Fruit fly (Drosophila melanogaster) whole organism, embryonic: Measurements from ENCODE around the gene CG7362.
A peak's percentile ranks its signal among the peaks of the same experiment; 100 is the strongest.

ENCODE experiments used
- Abd-B ChIP-seq: fragments of 200-800 bp; sonication (Bioruptor generic); optimal IDR thresholded peaks from 2 replicates; lab custom pipeline; 2018; ENCODE audit warnings: missing biosample characterization, mild to moderate bottlenecking, missing genetic modification characterization, moderate library complexity
- Adf1 ChIP-seq: fragments of 200-800 bp; sonication (Bioruptor generic); IDR thresholded peaks from 2 replicates; pipeline ENCODE4 v1.3.6; 2022; ENCODE audit warnings: missing biosample characterization, missing genetic modification characterization
- Bteb2 ChIP-seq: fragments of 200-800 bp; sonication (Bioruptor generic); optimal IDR thresholded peaks from 2 replicates; lab custom pipeline; 2016; ENCODE audit warnings: missing biosample characterization, missing genetic modification characterization
- CG12155 ChIP-seq: fragments of 200-800 bp; sonication (Bioruptor generic); optimal IDR thresholded peaks from 3 replicates; lab custom pipeline; 2016; ENCODE audit warnings: missing biosample characterization, missing genetic modification characterization
- CG1233 ChIP-seq: fragments of 200-800 bp; sonication (Bioruptor generic); optimal IDR thresholded peaks from 4 replicates; lab custom pipeline; 2018; ENCODE audit warnings: missing biosample characterization, mild to moderate bottlenecking, missing genetic modification characterization
- CG13424 ChIP-seq: fragments of 200-800 bp; sonication (Bioruptor generic); optimal IDR thresholded peaks from 2 replicates; lab custom pipeline; 2019; ENCODE audit warnings: missing biosample characterization, mild to moderate bottlenecking, missing genetic modification characterization, moderate library complexity
- CG14050 ChIP-seq: fragments of 200-800 bp; sonication (Bioruptor generic); IDR thresholded peaks from 3 replicates; pipeline ENCODE4 v1.3.6; 2022; ENCODE audit warnings: missing biosample characterization, missing genetic modification characterization
- CG1792 ChIP-seq: fragments of 200-800 bp; sonication (Bioruptor generic); optimal IDR thresholded peaks from 2 replicates; lab custom pipeline; 2016; ENCODE audit warnings: missing biosample characterization, missing genetic modification characterization
- CG2202 ChIP-seq: fragments of 200-800 bp; sonication (Bioruptor generic); optimal IDR thresholded peaks from 2 replicates; lab custom pipeline; 2018; ENCODE audit warnings: missing biosample characterization, mild to moderate bottlenecking, missing genetic modification characterization
- CG30403 ChIP-seq: fragments of 200-800 bp; sonication (Bioruptor generic); optimal IDR thresholded peaks from 3 replicates; lab custom pipeline; 2016; ENCODE audit warnings: missing biosample characterization, missing genetic modification characterization
- CG3281 ChIP-seq: fragments of 200-800 bp; sonication (Bioruptor generic); optimal IDR thresholded peaks from 3 replicates; lab custom pipeline; 2017; ENCODE audit warnings: missing biosample characterization, mild to moderate bottlenecking, missing genetic modification characterization
- CG34422 ChIP-seq: fragments of 200-800 bp; sonication (Bioruptor generic); IDR thresholded peaks from 3 replicates; pipeline ENCODE4 v1.3.6; 2022; ENCODE audit warnings: missing biosample characterization, missing genetic modification characterization
- CG6175 ChIP-seq: fragments of 200-800 bp; sonication (Bioruptor generic); IDR thresholded peaks from 3 replicates; pipeline ENCODE4 v1.3.6; 2022; ENCODE audit warnings: missing biosample characterization, missing genetic modification characterization
- CG6272 ChIP-seq: fragments of 200-800 bp; sonication (Bioruptor generic); IDR thresholded peaks from 2 replicates; pipeline ENCODE4 v1.3.6; 2022; ENCODE audit warnings: missing biosample characterization, missing genetic modification characterization
- CG6813 ChIP-seq: fragments of 200-800 bp; sonication (Bioruptor generic); optimal IDR thresholded peaks from 2 replicates; lab custom pipeline; 2017; ENCODE audit warnings: missing biosample characterization, missing genetic modification characterization, mild to moderate bottlenecking, moderate library complexity, missing genetic modification reagents
- CG9727 ChIP-seq: fragments of 200-800 bp; sonication (Bioruptor generic); optimal IDR thresholded peaks from 3 replicates; lab custom pipeline; 2017; ENCODE audit warnings: missing biosample characterization, mild to moderate bottlenecking, missing genetic modification characterization
- Ets65A ChIP-seq: fragments of 200-800 bp; sonication (Bioruptor generic); peaks from one replicate; lab custom pipeline; 2016; ENCODE audit warnings: missing biosample characterization, missing genetic modification characterization
- Ets97D ChIP-seq: fragments of 200-800 bp; sonication (Bioruptor generic); optimal IDR thresholded peaks from 3 replicates; lab custom pipeline; 2016; ENCODE audit warnings: missing biosample characterization, missing genetic modification characterization
- Fer1 ChIP-seq: fragments of 200-800 bp; sonication (Bioruptor generic); optimal IDR thresholded peaks from 2 replicates; lab custom pipeline; 2017; ENCODE audit warnings: missing biosample characterization, mild to moderate bottlenecking, missing genetic modification characterization
- Hand ChIP-seq: fragments of 200-800 bp; sonication (Bioruptor generic); optimal IDR thresholded peaks from 2 replicates; lab custom pipeline; 2017; ENCODE audit warnings: mild to moderate bottlenecking, missing biosample characterization, missing genetic modification reagents, missing genetic modification characterization
- Hmr ChIP-seq: fragments of 200-800 bp; sonication (Bioruptor generic); optimal IDR thresholded peaks from 3 replicates; lab custom pipeline; 2017; ENCODE audit warnings: mild to moderate bottlenecking, missing biosample characterization, missing genetic modification reagents, missing genetic modification characterization
- Hmx ChIP-seq: fragments of 200-800 bp; sonication (Bioruptor generic); optimal IDR thresholded peaks from 2 replicates; lab custom pipeline; 2016; ENCODE audit warnings: missing biosample characterization, missing genetic modification characterization
- Mad ChIP-seq: fragments of 200-800 bp; sonication (Bioruptor generic); optimal IDR thresholded peaks from 2 replicates; lab custom pipeline; 2016; ENCODE audit warnings: missing biosample characterization, missing genetic modification characterization
- Myb ChIP-seq: fragments of 200-800 bp; sonication (Bioruptor generic); optimal IDR thresholded peaks from 2 replicates; lab custom pipeline; 2016; ENCODE audit warnings: missing biosample characterization, missing genetic modification characterization
- NC2β ChIP-seq: fragments of 200-800 bp; sonication (Bioruptor generic); optimal IDR thresholded peaks from 2 replicates; lab custom pipeline; 2016; ENCODE audit warnings: missing biosample characterization, missing genetic modification characterization
- Sin3A ChIP-seq: fragments of >200 bp; optimal IDR thresholded peaks from 2 replicates; lab custom pipeline; 2018
- Sox102F ChIP-seq: fragments of 200-800 bp; sonication (Bioruptor generic); optimal IDR thresholded peaks from 2 replicates; lab custom pipeline; 2018; ENCODE audit warnings: missing biosample characterization, mild to moderate bottlenecking, missing genetic modification characterization, moderate library complexity
- Sry-β ChIP-seq: fragments of 200-800 bp; sonication (Bioruptor generic); optimal IDR thresholded peaks from 2 replicates; lab custom pipeline; 2018; ENCODE audit warnings: missing biosample characterization, mild to moderate bottlenecking, missing genetic modification characterization, moderate library complexity
- Taf1 ChIP-seq: fragments of 200-800 bp; sonication (Bioruptor generic); IDR thresholded peaks from 2 replicates; pipeline ENCODE4 v1.3.6; 2022; ENCODE audit warnings: missing biosample characterization, missing genetic modification characterization
- Vsx1 ChIP-seq: fragments of 200-800 bp; sonication (Bioruptor generic); optimal IDR thresholded peaks from 2 replicates; lab custom pipeline; 2017; ENCODE audit warnings: missing biosample characterization, mild to moderate bottlenecking, missing genetic modification characterization, missing genetic modification reagents
- ap ChIP-seq: fragments of 200-800 bp; sonication (Bioruptor generic); IDR thresholded peaks from 2 replicates; pipeline ENCODE4 v1.3.6; 2022; ENCODE audit warnings: missing biosample characterization, missing genetic modification characterization
- corto ChIP-seq: fragments of 200-800 bp; sonication (Bioruptor generic); optimal IDR thresholded peaks from 2 replicates; lab custom pipeline; 2016; ENCODE audit warnings: missing biosample characterization, mild to moderate bottlenecking, missing genetic modification characterization, moderate library complexity
- crol ChIP-seq: fragments of 200-800 bp; sonication (Bioruptor generic); IDR thresholded peaks from 2 replicates; pipeline ENCODE4 v1.3.6; 2022; ENCODE audit warnings: missing biosample characterization, missing genetic modification characterization
- dan ChIP-seq: fragments of 200-800 bp; sonication (Bioruptor generic); IDR thresholded peaks from 2 replicates; pipeline ENCODE4 v1.3.6; 2022; ENCODE audit warnings: missing biosample characterization, missing genetic modification characterization
- dmrt99B ChIP-seq: fragments of 200-800 bp; sonication (Bioruptor generic); optimal IDR thresholded peaks from 2 replicates; lab custom pipeline; 2018; ENCODE audit warnings: missing biosample characterization, mild to moderate bottlenecking, missing genetic modification characterization, moderate library complexity
- ewg ChIP-seq: fragments of 200-800 bp; sonication (Bioruptor generic); optimal IDR thresholded peaks from 3 replicates; lab custom pipeline; 2017; ENCODE audit warnings: mild to moderate bottlenecking, missing biosample characterization, missing genetic modification reagents, missing genetic modification characterization
- gfzf ChIP-seq: fragments of 200-800 bp; sonication (Bioruptor generic); optimal IDR thresholded peaks from 2 replicates; lab custom pipeline; 2016; ENCODE audit warnings: missing biosample characterization, mild to moderate bottlenecking, missing genetic modification characterization, moderate library complexity
- h ChIP-seq: fragments of >200 bp; optimal IDR thresholded peaks from 2 replicates; lab custom pipeline; 2017
- jigr1 ChIP-seq: fragments of 200-800 bp; sonication (Bioruptor generic); IDR thresholded peaks from 3 replicates; pipeline ENCODE4 v1.3.6; 2022; ENCODE audit warnings: missing biosample characterization, missing genetic modification characterization
- lab ChIP-seq: fragments of 200-800 bp; sonication (Bioruptor generic); optimal IDR thresholded peaks from 3 replicates; lab custom pipeline; 2017; ENCODE audit warnings: missing biosample characterization, missing genetic modification characterization, mild to moderate bottlenecking, moderate library complexity, missing genetic modification reagents
- mirr ChIP-seq: fragments of 200-800 bp; sonication (Bioruptor generic); optimal IDR thresholded peaks from 3 replicates; lab custom pipeline; 2018; ENCODE audit warnings: missing biosample characterization, mild to moderate bottlenecking, missing genetic modification characterization
- nmo ChIP-seq: fragments of 200-800 bp; sonication (Bioruptor generic); optimal IDR thresholded peaks from 2 replicates; lab custom pipeline; 2018; ENCODE audit warnings: missing biosample characterization, mild to moderate bottlenecking, missing genetic modification characterization, moderate library complexity
- pzg ChIP-seq: fragments of 200-800 bp; sonication (Bioruptor generic); optimal IDR thresholded peaks from 3 replicates; lab custom pipeline; 2018; ENCODE audit warnings: missing biosample characterization, mild to moderate bottlenecking, missing genetic modification characterization, moderate library complexity
- ro ChIP-seq: fragments of 200-800 bp; sonication (Bioruptor generic); IDR thresholded peaks from 2 replicates; pipeline ENCODE4 v1.3.6; 2022; ENCODE audit warnings: missing biosample characterization, missing genetic modification characterization
- scrt ChIP-seq: fragments of 200-800 bp; sonication (Bioruptor generic); optimal IDR thresholded peaks from 2 replicates; lab custom pipeline; 2018; ENCODE audit warnings: missing biosample characterization, mild to moderate bottlenecking, missing genetic modification characterization, moderate library complexity
- slp2 ChIP-seq: fragments of 200-800 bp; sonication (Bioruptor generic); optimal IDR thresholded peaks from 2 replicates; lab custom pipeline; 2016; ENCODE audit warnings: missing biosample characterization, missing genetic modification characterization
- ssp ChIP-seq: fragments of 200-800 bp; sonication (Bioruptor generic); IDR thresholded peaks from 2 replicates; pipeline ENCODE4 v1.3.6; 2022; ENCODE audit warnings: missing biosample characterization, missing genetic modification characterization
- sug ChIP-seq: fragments of 200-800 bp; optimal IDR thresholded peaks from 2 replicates; lab custom pipeline; 2019; ENCODE audit warnings: missing biosample characterization, mild to moderate bottlenecking, missing genetic modification characterization, moderate library complexity
- tgo ChIP-seq: fragments of 200-800 bp; sonication (Bioruptor generic); IDR thresholded peaks from 3 replicates; pipeline ENCODE4 v1.3.6; 2022; ENCODE audit warnings: missing biosample characterization, missing genetic modification characterization
- tio ChIP-seq: fragments of 200-800 bp; sonication (Bioruptor generic); optimal IDR thresholded peaks from 2 replicates; lab custom pipeline; 2017; ENCODE audit warnings: missing biosample characterization, missing genetic modification characterization, inconsistent platforms
- tup ChIP-seq: fragments of 200-800 bp; sonication (Bioruptor generic); optimal IDR thresholded peaks from 2 replicates; lab custom pipeline; 2016; ENCODE audit warnings: missing biosample characterization, mild to moderate bottlenecking, missing genetic modification characterization, moderate library complexity
- vnd ChIP-seq: fragments of 200-800 bp; sonication (Bioruptor generic); IDR thresholded peaks from 3 replicates; pipeline ENCODE4 v1.3.6; 2022; ENCODE audit warnings: missing biosample characterization, missing genetic modification characterization; ENCODE audit not compliant: partially characterized antibody

Gene CG7362

DNA sequence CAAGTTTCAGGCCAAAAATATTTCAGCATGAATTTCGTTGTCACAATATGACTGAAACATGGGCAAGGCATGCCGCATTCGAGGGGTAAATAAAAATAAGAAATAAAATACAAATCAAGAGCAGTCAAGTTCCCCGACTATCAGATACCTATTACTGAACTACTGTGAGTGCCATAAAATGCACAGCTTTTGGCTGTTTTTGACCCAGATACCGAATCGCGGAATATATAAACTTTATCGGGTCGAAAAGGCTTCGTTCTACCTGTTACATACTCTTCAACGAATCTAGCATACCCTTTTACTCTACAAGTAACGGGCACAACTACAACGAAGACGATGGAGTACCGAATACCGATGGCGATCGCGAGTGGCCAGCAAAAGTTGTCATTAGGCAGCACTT, 47.4 kb downstream of the CG7362 start (continued):
- TF ChIP-seq Adf1: no peak
- peak; percentile 33 for TF ChIP-seq CG9727 (GFP tag; lab: Kevin White, UChicago)
- 0 out of 3 replicates have a peak, but pooled peaks have one; percentile 14 for TF ChIP-seq jigr1 (GFP tag; lab: Robert Waterston, UW)
- peak; percentile 42 for TF ChIP-seq CG30403 (GFP tag; lab: Kevin White, UChicago)
- no peak for TF ChIP-seq sug
- TF ChIP-seq Myb (GFP tag; lab: Kevin White, UChicago): peak; percentile 57
- TF ChIP-seq ro: no peak
- peak; percentile 19 for TF ChIP-seq Abd-B (GFP tag; lab: Kevin White, UChicago)
- peak; percentile 34 for TF ChIP-seq nmo (GFP tag; lab: Kevin White, UChicago)
- no peak for TF ChIP-seq ewg (GFP tag; lab: Kevin White, UChicago)
- TF ChIP-seq ap (GFP tag; lab: Robert Waterston, UW): peak; percentile 73
- TF ChIP-seq CG12155: peak; percentile 29
- TF ChIP-seq tup (GFP tag; lab: Kevin White, UChicago): peak; percentile 20
- TF ChIP-seq scrt: no peak
- no peak for TF ChIP-seq Hmx
- TF ChIP-seq CG2202: no peak
- 0 out of 2 replicates have a peak, but pooled peaks have one; percentile 56 for TF ChIP-seq Taf1 (GFP tag; lab: Robert Waterston, UW)
- TF ChIP-seq Sry-β (GFP tag; lab: Kevin White, UChicago): no peak
- TF ChIP-seq tio: no peak
- no peak for TF ChIP-seq slp2 (GFP tag; lab: Kevin White, UChicago)
- TF ChIP-seq Sox102F (GFP tag; lab: Kevin White, UChicago): peak; percentile 61
- TF ChIP-seq corto (GFP tag; lab: Kevin White, UChicago): no peak
- peak; percentile 26; the same call in 1 of the 3 replicates for TF ChIP-seq CG14050
- TF ChIP-seq Fer1 (GFP tag; lab: Kevin White, UChicago): peak; percentile 24
- peak; percentile 4 for TF ChIP-seq CG6813 (GFP tag; lab: Kevin White, UChicago)
- peak; percentile 8 for TF ChIP-seq Ets97D (GFP tag; lab: Kevin White, UChicago)
- TF ChIP-seq Hand (GFP tag; lab: Kevin White, UChicago): no peak
- TF ChIP-seq pzg (GFP tag; lab: Kevin White, UChicago): no peak
- no peak for TF ChIP-seq mirr (GFP tag; lab: Kevin White, UChicago)
- TF ChIP-seq CG34422 (GFP tag; lab: Robert Waterston, UW): peak; percentile 59; the same call in 2 of the 3 replicates
- 0 out of 2 replicates have a peak, but pooled peaks have one; percentile 17 for TF ChIP-seq crol (GFP tag; lab: Robert Waterston, UW)
- peak; percentile 74 for TF ChIP-seq dmrt99B (tag; lab: Kevin White, UChicago)
- no peak for TF ChIP-seq dan (GFP tag; lab: Robert Waterston, UW)
- TF ChIP-seq h (lab: Kevin White, UChicago): no peak
- no peak for TF ChIP-seq NC2β (GFP tag; lab: Kevin White, UChicago)
- TF ChIP-seq Bteb2 (GFP tag; lab: Kevin White, UChicago): peak; percentile 25
- no peak for TF ChIP-seq CG3281 (GFP tag; lab: Kevin White, UChicago)
- TF ChIP-seq CG1792 (GFP tag; lab: Kevin White, UChicago): peak; percentile 44
- no peak for TF ChIP-seq Vsx1
- TF ChIP-seq CG6272 (GFP tag; lab: Robert Waterston, UW): no peak
- TF ChIP-seq Sin3A (lab: Kevin White, UChicago): no peak
- TF ChIP-seq Hmr (GFP tag; lab: Kevin White, UChicago): peak; percentile 53
- peak; percentile 33; the same call in 1 of the 2 replicates for TF ChIP-seq ssp (GFP tag; lab: Robert Waterston, UW)
- peak; percentile 61 for TF ChIP-seq vnd (GFP tag; lab: Robert Waterston, UW)
- TF ChIP-seq Ets65A (GFP tag; lab: Kevin White, UChicago): peak; percentile 30
- no peak for TF ChIP-seq gfzf
- TF ChIP-seq CG6175 (GFP tag; lab: Robert Waterston, UW): peak; percentile 31; the same call in 1 of the 3 replicates
- TF ChIP-seq CG1233 (GFP tag; lab: Kevin White, UChicago): no peak
- TF ChIP-seq Mad (GFP tag; lab: Kevin White, UChicago): peak; percentile 5
- peak; percentile 46; the same call in 2 of the 3 replicates for TF ChIP-seq tgo
- TF ChIP-seq lab (GFP tag; lab: Kevin White, UChicago): peak; percentile 64
- peak; percentile 28 for TF ChIP-seq CG13424 (tag; lab: Kevin White, UChicago)
